Worm (Caenorhabditis elegans) whole organism, young adult: ENCODE results near the gene swan-2.

Experiments used
- B0035.1 ChIP-seq: sonication (generic microtip); optimal IDR thresholded peaks from 2 replicates; lab custom pipeline; 2016; ENCODE audit warnings: missing genetic modification characterization, mild to moderate bottlenecking, missing compliant biosample characterization, missing genotype, missing genetic modification reagents
- B0261.1 ChIP-seq: sonication (generic microtip); optimal IDR thresholded peaks from 2 replicates; lab custom pipeline; 2016; ENCODE audit warnings: mild to moderate bottlenecking, missing genetic modification characterization, moderate library complexity, missing compliant biosample characterization
- B0336.3 ChIP-seq: fragments of 200-800 bp; sonication (Bioruptor generic); IDR thresholded peaks from 2 replicates; pipeline ENCODE4 v1.3.6; 2022; ENCODE audit warnings: missing genetic modification characterization, missing compliant biosample characterization
- F22D6.2 ChIP-seq: sonication (generic microtip); optimal IDR thresholded peaks from 2 replicates; lab custom pipeline; 2016; ENCODE audit warnings: mild to moderate bottlenecking, missing genetic modification characterization, missing compliant biosample characterization
- F23B12.7 ChIP-seq: sonication (generic microtip); optimal IDR thresholded peaks from 2 replicates; lab custom pipeline; 2017; ENCODE audit warnings: missing genetic modification characterization, mild to moderate bottlenecking, missing compliant biosample characterization, antibody characterized with exemption, moderate library complexity; ENCODE audit not compliant: insufficient read depth
- F49E8.2 ChIP-seq: sonication (generic microtip); optimal IDR thresholded peaks from 3 replicates; lab custom pipeline; 2017; ENCODE audit warnings: missing genetic modification characterization, mild to moderate bottlenecking, missing compliant biosample characterization, antibody characterized with exemption, moderate library complexity; ENCODE audit not compliant: insufficient read depth
- F52B5.7 ChIP-seq: sonication (generic microtip); optimal IDR thresholded peaks from 2 replicates; lab custom pipeline; 2016; ENCODE audit warnings: mild to moderate bottlenecking, missing genetic modification characterization, missing compliant biosample characterization
- F55B11.4 ChIP-seq: sonication (generic microtip); optimal IDR thresholded peaks from 2 replicates; lab custom pipeline; 2016; ENCODE audit warnings: missing compliant biosample characterization, missing genetic modification characterization, borderline replicate concordance; ENCODE audit not compliant: insufficient read depth
- F57C9.4 ChIP-seq: sonication (generic microtip); optimal IDR thresholded peaks from 2 replicates; lab custom pipeline; 2017; ENCODE audit warnings: mild to moderate bottlenecking, missing genetic modification characterization, missing compliant biosample characterization
- Y67H2A.10 ChIP-seq: fragments of 200-800 bp; sonication (Bioruptor generic); conservative IDR thresholded peaks from 2 replicates; pipeline ENCODE4 v1.3.6; 2022; ENCODE audit warnings: missing genetic modification reagents, missing genetic modification characterization, missing compliant biosample characterization
- Y95B8A.8 ChIP-seq: fragments of 200-800 bp; sonication (Bioruptor generic); IDR thresholded peaks from 2 replicates; pipeline ENCODE4 v1.3.6; 2022; ENCODE audit warnings: missing genetic modification reagents, missing genetic modification characterization, missing compliant biosample characterization
- ZK185.1 ChIP-seq: sonication (generic microtip); optimal IDR thresholded peaks from 2 replicates; lab custom pipeline; 2016; ENCODE audit warnings: mild to moderate bottlenecking, missing genetic modification characterization, missing compliant biosample characterization; ENCODE audit not compliant: poor library complexity, severe bottlenecking
- aptf-2 ChIP-seq: fragments of 200-800 bp; sonication (Bioruptor generic); conservative IDR thresholded peaks from 2 replicates; pipeline ENCODE4 v1.3.6; 2022; ENCODE audit warnings: missing genetic modification reagents, missing genetic modification characterization, missing compliant biosample characterization
- aptf-3 ChIP-seq: fragments of 200-800 bp; sonication (Bioruptor generic); IDR thresholded peaks from 2 replicates; pipeline ENCODE4 v1.3.6; 2022; ENCODE audit warnings: missing genetic modification characterization, missing compliant biosample characterization
- athp-1 ChIP-seq: sonication (generic microtip); optimal IDR thresholded peaks from 2 replicates; lab custom pipeline; 2017; ENCODE audit warnings: mild to moderate bottlenecking, missing genetic modification characterization, missing compliant biosample characterization
- ceh-100 ChIP-seq: fragments of 200-800 bp; sonication (Bioruptor generic); IDR thresholded peaks from 2 replicates; pipeline ENCODE4 v1.3.6; 2022; ENCODE audit warnings: missing genetic modification reagents, missing genetic modification characterization, missing compliant biosample characterization
- ceh-40 ChIP-seq: fragments of 200-800 bp; sonication (Bioruptor generic); IDR thresholded peaks from 2 replicates; pipeline ENCODE4 v1.3.6; 2022; ENCODE audit warnings: missing genetic modification characterization, missing compliant biosample characterization
- ceh-58 ChIP-seq: fragments of 200-800 bp; sonication (Bioruptor generic); IDR thresholded peaks from 2 replicates; pipeline ENCODE4 v1.3.6; 2022; ENCODE audit warnings: missing genetic modification characterization, missing compliant biosample characterization
- chd-7 ChIP-seq: sonication (generic microtip); optimal IDR thresholded peaks from 2 replicates; lab custom pipeline; 2016; ENCODE audit warnings: mild to moderate bottlenecking, missing genetic modification characterization, moderate library complexity, missing compliant biosample characterization
- dox-1 ChIP-seq: fragments of 200-800 bp; sonication (Bioruptor generic); IDR thresholded peaks from 2 replicates; pipeline ENCODE4 v1.3.6; 2022; ENCODE audit warnings: missing genetic modification reagents, missing genetic modification characterization, missing compliant biosample characterization
- ekl-4 ChIP-seq: fragments of 200-800 bp; sonication (Bioruptor generic); IDR thresholded peaks from 2 replicates; pipeline ENCODE4 v1.3.6; 2022; ENCODE audit warnings: missing genetic modification reagents, missing genetic modification characterization, missing compliant biosample characterization
- fkh-3 ChIP-seq: sonication (generic microtip); optimal IDR thresholded peaks from 2 replicates; lab custom pipeline; 2016; ENCODE audit warnings: mild to moderate bottlenecking, missing genetic modification characterization, missing compliant biosample characterization
- hlh-12 ChIP-seq: sonication (generic microtip); optimal IDR thresholded peaks from 2 replicates; lab custom pipeline; 2016; ENCODE audit warnings: missing genetic modification characterization, missing compliant biosample characterization
- hmg-1.2 ChIP-seq: fragments of 200-800 bp; sonication (Bioruptor generic); IDR thresholded peaks from 2 replicates; pipeline ENCODE4 v1.3.6; 2022; ENCODE audit warnings: missing genetic modification reagents, missing genetic modification characterization, missing compliant biosample characterization
- hrde-1 ChIP-seq: sonication (generic microtip); optimal IDR thresholded peaks from 2 replicates; lab custom pipeline; 2016; ENCODE audit warnings: missing genetic modification characterization, mild to moderate bottlenecking, missing compliant biosample characterization, moderate library complexity, missing genotype, missing genetic modification reagents, borderline replicate concordance
- lag-1 ChIP-seq: fragments of 200-800 bp; sonication (Bioruptor generic); IDR thresholded peaks from 2 replicates; pipeline ENCODE4 v1.3.6; 2022; ENCODE audit warnings: missing genetic modification reagents, missing genetic modification characterization, missing compliant biosample characterization
- let-526 ChIP-seq: fragments of 200-800 bp; sonication (Bioruptor generic); IDR thresholded peaks from 2 replicates; pipeline ENCODE4 v1.3.6; 2022; ENCODE audit warnings: missing genetic modification reagents, missing genetic modification characterization, missing compliant biosample characterization
- lin-54 ChIP-seq: fragments of 200-800 bp; sonication (Bioruptor generic); optimal IDR thresholded peaks from 2 replicates; lab custom pipeline; 2018; ENCODE audit warnings: mild to moderate bottlenecking, missing genetic modification characterization, missing compliant biosample characterization
- mcd-1 ChIP-seq: fragments of 200-800 bp; sonication (Bioruptor generic); IDR thresholded peaks from 2 replicates; pipeline ENCODE4 v1.3.6; 2022; ENCODE audit warnings: missing genetic modification reagents, missing genetic modification characterization, missing compliant biosample characterization
- mes-4 ChIP-seq: sonication (generic microtip); optimal IDR thresholded peaks from 2 replicates; lab custom pipeline; 2016; ENCODE audit warnings: missing genotype, missing genetic modification characterization, missing compliant biosample characterization
- nfya-2 ChIP-seq: fragments of 200-800 bp; sonication (Bioruptor generic); IDR thresholded peaks from 2 replicates; pipeline ENCODE4 v1.3.6; 2022; ENCODE audit warnings: missing genetic modification reagents, missing genetic modification characterization, missing compliant biosample characterization
- nhr-179 ChIP-seq: sonication (generic microtip); optimal IDR thresholded peaks from 2 replicates; lab custom pipeline; 2016; ENCODE audit warnings: mild to moderate bottlenecking, missing genetic modification characterization, missing compliant biosample characterization
- nhr-80 ChIP-seq: sonication (generic microtip); optimal IDR thresholded peaks from 2 replicates; lab custom pipeline; 2016; ENCODE audit warnings: missing genetic modification characterization, missing compliant biosample characterization
- rcor-1 ChIP-seq: fragments of 200-800 bp; sonication (Bioruptor generic); IDR thresholded peaks from 2 replicates; pipeline ENCODE4 v1.3.6; 2022; ENCODE audit warnings: missing genetic modification reagents, missing genetic modification characterization, missing compliant biosample characterization
- rpc-1 ChIP-seq, 2 experiments: fragments of 150-350 bp in 1 of 2; sonication (generic microtip) in 1 of 2; optimal IDR thresholded peaks; 2 replicates each; lab custom pipeline; 2014 to 2018; ENCODE audit warnings: missing biosample characterization in 1 of 2, missing genetic modification characterization in 1 of 2, missing genetic modification reagents in 1 of 2, missing genotype in 1 of 2
- sdz-38 ChIP-seq: sonication (generic microtip); optimal IDR thresholded peaks from 2 replicates; lab custom pipeline; 2016; ENCODE audit warnings: missing genotype, missing genetic modification characterization, missing compliant biosample characterization
- snpc-3.4 ChIP-seq: sonication (generic microtip); optimal IDR thresholded peaks from 2 replicates; lab custom pipeline; 2017; ENCODE audit warnings: missing genetic modification characterization, mild to moderate bottlenecking, missing compliant biosample characterization, antibody characterized with exemption, moderate library complexity, missing genotype, missing genetic modification reagents
- snpc-4 ChIP-seq, 5 experiments: fragments of 150-350 bp in 1 of 5; sonication (generic microtip) in 4 of 5; optimal IDR thresholded peaks; 2 replicates each; lab custom pipeline; 2014 to 2018; ENCODE audit warnings: missing genetic modification characterization in 5 of 5, missing biosample characterization in 3 of 5, antibody characterized with exemption in 2 of 5, mild to moderate bottlenecking in 2 of 5, missing compliant biosample characterization in 2 of 5, missing genotype in 2 of 5, moderate library complexity in 2 of 5, missing genetic modification reagents in 1 of 5
- somi-1 ChIP-seq: fragments of 200-800 bp; sonication (Bioruptor generic); optimal IDR thresholded peaks from 2 replicates; lab custom pipeline; 2018; ENCODE audit warnings: mild to moderate bottlenecking, missing genetic modification characterization, missing compliant biosample characterization
- sptf-2 ChIP-seq: fragments of 200-800 bp; sonication (Bioruptor generic); optimal IDR thresholded peaks from 2 replicates; lab custom pipeline; 2018; ENCODE audit warnings: mild to moderate bottlenecking, missing genetic modification characterization, missing compliant biosample characterization
- unc-130 ChIP-seq: sonication (generic microtip); optimal IDR thresholded peaks from 2 replicates; lab custom pipeline; 2016; ENCODE audit warnings: missing genetic modification reagents, missing genetic modification characterization, missing compliant biosample characterization
- xnd-1 ChIP-seq: sonication (generic microtip); optimal IDR thresholded peaks from 2 replicates; lab custom pipeline; 2016; ENCODE audit warnings: missing genotype, missing genetic modification reagents, missing genetic modification characterization, missing compliant biosample characterization
- ztf-18 ChIP-seq: sonication (generic microtip); optimal IDR thresholded peaks from 2 replicates; lab custom pipeline; 2016; ENCODE audit warnings: missing genotype, mild to moderate bottlenecking, missing genetic modification characterization, missing compliant biosample characterization

Gene swan-2

DNA sequence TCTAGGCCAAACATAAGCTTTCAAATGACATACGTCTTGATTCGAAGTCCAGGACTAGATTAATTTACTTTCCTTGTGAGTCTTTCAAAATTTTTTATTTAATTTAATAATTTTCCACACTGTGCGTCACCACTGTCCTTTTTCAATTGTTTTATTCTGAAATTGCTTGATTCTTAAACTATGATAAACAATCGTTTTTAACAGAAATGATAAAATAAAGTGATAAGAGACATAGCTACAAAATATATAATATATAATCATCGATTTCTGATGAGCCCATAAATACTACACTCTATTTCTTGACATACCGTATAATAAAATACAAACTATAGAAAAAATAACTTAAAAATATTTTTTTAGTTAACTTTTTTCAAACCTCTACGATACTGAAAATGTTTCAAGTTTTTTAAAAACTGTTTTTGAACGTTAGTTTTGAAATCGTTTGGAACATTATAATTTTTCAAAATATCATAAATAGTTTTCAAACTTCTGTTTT is 35.1 kb downstream of the swan-2 start, which contains the start of gene nas-24:
Gene nas-24 (plus strand): TSS at position 446 of the 496 bp plus-strand sequence.
- TF ChIP-seq sptf-2 (GFP tag; lab: Kevin White, UChicago), result no peak
- TF ChIP-seq nfya-2, result no peak
- no peak for TF ChIP-seq B0336.3 (GFP tag; lab: Robert Waterston, UW)
- no peak for TF ChIP-seq Y95B8A.8 (GFP tag; lab: Robert Waterston, UW)
- TF ChIP-seq athp-1 (tag; lab: Kevin White, UChicago), result no peak
- TF ChIP-seq fkh-3 (tag; lab: Kevin White, UChicago), result no peak
- no peak for TF ChIP-seq snpc-4 (GFP tag; optimal IDR thresholded peaks at IDR 0.05; lab: Kevin White, UChicago)
- TF ChIP-seq snpc-4 (tag; optimal IDR thresholded peaks at IDR 0.05; lab: Kevin White, UChicago), result no peak
- TF ChIP-seq chd-7 (tag; lab: Kevin White, UChicago), result no peak
- TF ChIP-seq hlh-12, result no peak
- TF ChIP-seq B0035.1 (tag; lab: Kevin White, UChicago), result no peak
- TF ChIP-seq snpc-3.4, result no peak
- no peak for TF ChIP-seq F52B5.7 (tag; lab: Kevin White, UChicago)
- no peak for TF ChIP-seq nhr-179 (tag; lab: Kevin White, UChicago)
- TF ChIP-seq lin-54 (GFP tag; lab: Kevin White, UChicago), result no peak
- no peak for TF ChIP-seq aptf-2 (GFP tag; lab: Robert Waterston, UW)
- no peak for TF ChIP-seq ceh-40 (GFP tag; lab: Robert Waterston, UW)
- no peak for TF ChIP-seq mes-4 (tag; lab: Kevin White, UChicago)
- TF ChIP-seq xnd-1, result no peak
- no peak for TF ChIP-seq lag-1 (GFP tag; lab: Robert Waterston, UW)
- no peak for TF ChIP-seq rcor-1

- TF ChIP-seq F22D6.2 (tag; lab: Kevin White, UChicago) (no peak), let-526 (no peak), B0261.1 (tag; lab: Kevin White, UChicago) (no peak), hmg-1.2 (GFP tag; lab: Robert Waterston, UW) (no peak), ekl-4 (no peak), rcor-1 (no peak), Y67H2A.10 (GFP tag; lab: Robert Waterston, UW) (no peak), F23B12.7 (tag; lab: Kevin White, UChicago) (no peak), ZK185.1 (no peak), ceh-100 (GFP tag; lab: Robert Waterston, UW) (no peak), ceh-58 (no peak), aptf-3 (no peak), unc-130 (GFP tag; lab: Kevin White, UChicago) (no peak), dox-1 (GFP tag; lab: Robert Waterston, UW) (no peak), hrde-1 (tag; lab: Kevin White, UChicago) (no peak), mcd-1 (GFP tag; lab: Robert Waterston, UW) (no peak), rpc-1 (optimal IDR thresholded peaks at IDR 0.05; lab: Kevin White, UChicago) (no peak), rpc-1 (tag; optimal IDR thresholded peaks at IDR 0.05; lab: Kevin White, UChicago) (no peak)
Observed at ce11 chrV:13768388-13768787, 35.7 kb downstream of the swan-2 start, which contains the start of gene F20G2.3. F20G2.3 (minus strand) TSS chrV:13768488.

DNA sequence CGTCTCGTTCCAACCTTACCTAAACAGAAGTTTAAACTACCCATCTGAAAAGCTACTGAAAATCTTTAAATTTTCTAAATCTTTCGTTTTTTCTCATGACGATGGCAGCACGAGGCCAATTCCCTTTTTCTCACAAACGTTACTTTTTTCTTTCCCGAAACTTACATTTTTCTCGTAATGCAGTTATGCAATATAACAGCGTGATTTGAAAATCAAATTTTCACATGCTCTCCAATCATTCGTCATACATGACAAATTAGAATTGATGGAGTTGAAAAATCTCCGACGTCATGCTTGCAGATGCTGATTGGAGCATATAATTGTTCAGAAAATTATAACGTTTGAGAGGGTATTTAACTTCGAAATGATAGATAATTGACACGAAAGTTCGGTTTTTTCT is 40.4 kb downstream of the swan-2 start:
- TF ChIP-seq unc-130 (GFP tag; lab: Kevin White, UChicago) (no peak), sdz-38 (tag; lab: Kevin White, UChicago) (no peak), F55B11.4 (tag; lab: Kevin White, UChicago) (no peak), F57C9.4 (no peak), nhr-80 (tag; lab: Kevin White, UChicago) (no peak), hmg-1.2 (GFP tag; lab: Robert Waterston, UW) (no peak), lag-1 (GFP tag; lab: Robert Waterston, UW) (no peak), ZK185.1 (no peak), lin-54 (GFP tag; lab: Kevin White, UChicago) (no peak), somi-1 (GFP tag; lab: Kevin White, UChicago) (no peak), ztf-18 (tag; lab: Kevin White, UChicago) (no peak), mcd-1 (GFP tag; lab: Robert Waterston, UW) (no peak), let-526 (no peak), F49E8.2 (tag; lab: Kevin White, UChicago) (no peak)
